Worm (Caenorhabditis elegans) whole organism, mixed stage, embryonic: Measurements from ENCODE around the gene clec-36.

Experiments
- drap-1 ChIP-seq: fragments of 200-800 bp; sonication (Bioruptor generic); optimal IDR thresholded peaks from 3 replicates; lab custom pipeline; 2018; ENCODE audit warnings: mild to moderate bottlenecking, missing genetic modification characterization, missing compliant biosample characterization
- lsy-2 ChIP-seq: fragments of 150-350 bp; optimal IDR thresholded peaks from 2 replicates; lab custom pipeline; 2014; ENCODE audit warnings: missing biosample characterization, missing genetic modification characterization
- mep-1 ChIP-seq: fragments of 150-350 bp; optimal IDR thresholded peaks from 2 replicates; lab custom pipeline; 2017; ENCODE audit warnings: missing biosample characterization, missing genetic modification reagents, missing genetic modification characterization, inconsistent platforms
- pha-4 ChIP-seq: fragments of 150-350 bp; optimal IDR thresholded peaks from 2 replicates; lab custom pipeline; 2018; ENCODE audit warnings: missing biosample characterization, missing genetic modification reagents, missing genetic modification characterization
- snpc-4 ChIP-seq: fragments of 150-350 bp; optimal IDR thresholded peaks from 2 replicates; lab custom pipeline; 2014; ENCODE audit warnings: missing biosample characterization, missing genetic modification characterization
- unc-62 ChIP-seq: fragments of 150-350 bp; optimal IDR thresholded peaks from 2 replicates; lab custom pipeline; 2014; ENCODE audit warnings: missing biosample characterization, missing genetic modification reagents, missing genetic modification characterization

DNA sequence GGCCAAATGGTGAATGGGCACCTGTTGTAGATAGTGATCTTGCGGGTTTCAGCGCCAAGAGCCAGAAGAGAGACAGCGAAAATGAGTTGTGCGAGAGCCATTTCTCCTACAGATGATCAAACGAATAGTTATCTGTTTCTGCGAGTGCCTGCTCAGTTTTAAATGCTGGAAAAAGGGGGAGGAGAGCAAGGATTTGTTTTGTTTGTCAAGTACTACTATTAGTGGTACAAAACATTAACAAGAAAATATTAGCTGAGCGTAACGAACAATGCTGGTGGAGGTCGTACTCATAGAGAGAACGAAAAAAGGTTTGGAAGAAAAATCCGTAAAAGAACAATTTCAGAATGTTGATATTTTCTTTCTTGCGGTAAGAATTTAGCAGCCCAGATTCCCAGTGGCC lies 23.0 kb upstream of the clec-36 start, which contains the start of gene thn-4:
- no peak for TF ChIP-seq pha-4
- TF ChIP-seq mep-1 (tag; lab: Kevin White, UChicago): no peak
- no peak for TF ChIP-seq unc-62 (GFP tag; lab: Kevin White, UChicago)
- TF ChIP-seq lsy-2 (tag; lab: Kevin White, UChicago): no peak
- no peak for TF ChIP-seq drap-1
- TF ChIP-seq snpc-4 (tag; lab: Kevin White, UChicago): no peak
